Fruit fly (Drosophila melanogaster): ENCODE measurements around the gene RpL9.

Gene RpL9

dm6 chr2L:10976864-10977586, 27.0 kb downstream of the RpL9 start (continued):
- TF ChIP-seq CG8388 (GFP tag; optimal IDR thresholded peaks at IDR 0.05) (no peak), CG6791 (GFP tag; IDR thresholded peaks at IDR 0.05; ENCODE audit: partially characterized antibody) (no peak), unc-4 (GFP tag; IDR thresholded peaks at IDR 0.05; ENCODE audit: partially characterized antibody) (peak; percentile 31; the same call in 1 of the 2 replicates), CG13775 (GFP tag; optimal IDR thresholded peaks at IDR 0.05) (no peak), CG12219 (GFP tag; optimal IDR thresholded peaks at IDR 0.05) (no peak), cg (GFP tag; optimal IDR thresholded peaks at IDR 0.05) (peak; percentile 90), CTCF (GFP tag; optimal IDR thresholded peaks at IDR 0.05) (no peak), CG15011 (GFP tag; optimal IDR thresholded peaks at IDR 0.05) (no peak), Dek (tag; optimal IDR thresholded peaks at IDR 0.05) (no peak), sug (tag; optimal IDR thresholded peaks at IDR 0.05) (peak; percentile 27), CG14667 (GFP tag; IDR thresholded peaks at IDR 0.05) (no peak), CrebB (tag; optimal IDR thresholded peaks at IDR 0.05) (peak; percentile 0), CG15601 (tag; optimal IDR thresholded peaks at IDR 0.05) (no peak), pan (optimal IDR thresholded peaks at IDR 0.05) (no peak), pan (GFP tag; optimal IDR thresholded peaks at IDR 0.05 in 1 of 2, IDR thresholded peaks at IDR 0.05 in 1 of 2) (no peak), CG5180 (GFP tag; optimal IDR thresholded peaks at IDR 0.05) (no peak), CG13287 (GFP tag; IDR thresholded peaks at IDR 0.05; ENCODE audit: partially characterized antibody) (no peak), gsb (GFP tag; IDR thresholded peaks at IDR 0.05) (no peak), Nf-YC (tag; optimal IDR thresholded peaks at IDR 0.05) (no peak), emc (GFP tag; optimal IDR thresholded peaks at IDR 0.05) (no peak), CG31365 (tag; optimal IDR thresholded peaks at IDR 0.05) (no peak), CG7372 (GFP tag; IDR thresholded peaks at IDR 0.05) (no peak), YL-1 (GFP tag; optimal IDR thresholded peaks at IDR 0.05) (peak; percentile 93), CG1832 (GFP tag; optimal IDR thresholded peaks at IDR 0.05) (no peak), ewg (GFP tag; optimal IDR thresholded peaks at IDR 0.05) (no peak), lmd (GFP tag; IDR thresholded peaks at IDR 0.05) (no peak), Ssrp (tag; optimal IDR thresholded peaks at IDR 0.05) (no peak), az2 (GFP tag; optimal IDR thresholded peaks at IDR 0.05) (no peak), Camta (GFP tag; optimal IDR thresholded peaks at IDR 0.05) (no peak), CG16779 (GFP tag; IDR thresholded peaks at IDR 0.05) (peak; percentile 55; the same call in 1 of the 2 replicates), CG10565 (GFP tag; optimal IDR thresholded peaks at IDR 0.05) (no peak), Myb (GFP tag; optimal IDR thresholded peaks at IDR 0.05) (peak; percentile 5), Xrp1 (GFP tag; IDR thresholded peaks at IDR 0.05) (0 out of 2 replicates have a peak, but pooled peaks have one; percentile 15), CkIIα-i1 (GFP tag; IDR thresholded peaks at IDR 0.05) (no peak), CG7987 (GFP tag; optimal IDR thresholded peaks at IDR 0.05) (peak; percentile 21), Antp (GFP tag; optimal IDR thresholded peaks at IDR 0.05) (no peak), CG4404 (GFP tag; IDR thresholded peaks at IDR 0.05) (no peak), Dad (GFP tag; optimal IDR thresholded peaks at IDR 0.05) (no peak), HHEX (GFP tag; optimal IDR thresholded peaks at IDR 0.05) (no peak), slp2 (GFP tag; optimal IDR thresholded peaks at IDR 0.05) (no peak), Lpt (GFP tag; optimal IDR thresholded peaks at IDR 0.05) (no peak), ttk (GFP tag; IDR thresholded peaks at IDR 0.05) (no peak), Scr (GFP tag; IDR thresholded peaks at IDR 0.05; ENCODE audit: partially characterized antibody) (0 out of 2 replicates have a peak, but pooled peaks have one; percentile 22), CG11504 (tag; optimal IDR thresholded peaks at IDR 0.05) (no peak), pnt (GFP tag; optimal IDR thresholded peaks at IDR 0.05) (no peak), Drgx (GFP tag; IDR thresholded peaks at IDR 0.05) (no peak), zen2 (GFP tag; IDR thresholded peaks at IDR 0.05; ENCODE audit: partially characterized antibody) (no peak), CG13296 (GFP tag; optimal IDR thresholded peaks at IDR 0.05) (no peak), Med (GFP tag) (peak; percentile 71), CG3995 (GFP tag; optimal IDR thresholded peaks at IDR 0.05) (no peak)

Data from whole organism, embryonic.